Worm (Caenorhabditis elegans) whole organism, L3 larva: ENCODE measurements around the gene che-6.

Experiments
- ZK546.5 ChIP-seq: sonication (generic microtip); optimal IDR thresholded peaks from 2 replicates; lab custom pipeline; 2017; ENCODE audit warnings: missing biosample characterization, missing genetic modification characterization
- aly-2 ChIP-seq: fragments of 150-350 bp; optimal IDR thresholded peaks from 2 replicates; lab custom pipeline; 2014; ENCODE audit warnings: missing biosample characterization, missing genetic modification characterization
- ama-1 ChIP-seq: fragments of 150-350 bp; optimal IDR thresholded peaks from 2 replicates; lab custom pipeline; 2018
- ceh-28 ChIP-seq: fragments of 150-350 bp; optimal IDR thresholded peaks from 2 replicates; lab custom pipeline; 2014; ENCODE audit warnings: missing biosample characterization, missing genetic modification reagents, missing genetic modification characterization
- ceh-82 ChIP-seq: fragments of 150-350 bp; optimal IDR thresholded peaks from 2 replicates; lab custom pipeline; 2014; ENCODE audit warnings: missing biosample characterization, missing genetic modification characterization
- egl-27 ChIP-seq: sonication (generic microtip); optimal IDR thresholded peaks from 4 replicates; lab custom pipeline; 2017; ENCODE audit warnings: missing biosample characterization, missing genetic modification reagents, missing genetic modification characterization
- egl-5 ChIP-seq: fragments of 150-350 bp; optimal IDR thresholded peaks from 2 replicates; lab custom pipeline; 2017; ENCODE audit warnings: missing biosample characterization, missing genetic modification reagents, missing genetic modification characterization, inconsistent platforms
- elt-1 ChIP-seq: fragments of 150-350 bp; optimal IDR thresholded peaks from 2 replicates; lab custom pipeline; 2014; ENCODE audit warnings: missing biosample characterization, missing genetic modification characterization
- elt-2 ChIP-seq: sonication (generic microtip); optimal IDR thresholded peaks from 2 replicates; lab custom pipeline; 2016; ENCODE audit warnings: missing genetic modification reagents, mild to moderate bottlenecking, missing genetic modification characterization, missing compliant biosample characterization
- elt-3 ChIP-seq, 3 experiments: fragments of 150-350 bp in 1 of 3; sonication (generic microtip) in 2 of 3; optimal IDR thresholded peaks; 2 replicates in 2 of 3; 4 replicates in 1 of 3; lab custom pipeline; 2014 to 2017; ENCODE audit warnings: missing biosample characterization in 3 of 3, missing genetic modification characterization in 3 of 3
- fos-1 ChIP-seq: fragments of 150-350 bp; optimal IDR thresholded peaks from 2 replicates; lab custom pipeline; 2014; ENCODE audit warnings: missing biosample characterization, missing genetic modification characterization
- hmg-11 ChIP-seq: sonication (generic microtip); optimal IDR thresholded peaks from 2 replicates; lab custom pipeline; 2016; ENCODE audit warnings: missing genetic modification characterization, missing compliant biosample characterization
- lin-15B ChIP-seq: fragments of 150-350 bp; optimal IDR thresholded peaks from 2 replicates; lab custom pipeline; 2014; ENCODE audit warnings: missing biosample characterization, missing genetic modification characterization
- lin-39 ChIP-seq: fragments of 150-350 bp; optimal IDR thresholded peaks from 2 replicates; lab custom pipeline; 2018; ENCODE audit warnings: missing biosample characterization, missing genetic modification reagents, missing genetic modification characterization
- lsy-12 ChIP-seq: sonication (generic microtip); optimal IDR thresholded peaks from 2 replicates; lab custom pipeline; 2016; ENCODE audit warnings: mild to moderate bottlenecking, missing genetic modification characterization, missing compliant biosample characterization
- mdl-1 ChIP-seq: fragments of 150-350 bp; optimal IDR thresholded peaks from 2 replicates; lab custom pipeline; 2014; ENCODE audit warnings: missing biosample characterization, missing genetic modification characterization
- mml-1 ChIP-seq: fragments of 150-350 bp; sonication (generic microtip); optimal IDR thresholded peaks from 3 replicates; lab custom pipeline; 2014; ENCODE audit warnings: missing biosample characterization, missing genetic modification characterization
- nfya-1 ChIP-seq: sonication (generic microtip); optimal IDR thresholded peaks from 2 replicates; lab custom pipeline; 2017; ENCODE audit warnings: missing genetic modification characterization, mild to moderate bottlenecking, missing compliant biosample characterization, antibody characterized with exemption, moderate library complexity; ENCODE audit not compliant: insufficient read depth
- nhr-12 ChIP-seq: fragments of 150-350 bp; optimal IDR thresholded peaks from 2 replicates; lab custom pipeline; 2014; ENCODE audit warnings: missing biosample characterization, missing genetic modification characterization
- nhr-23 ChIP-seq: fragments of 150-350 bp; optimal IDR thresholded peaks from 2 replicates; lab custom pipeline; 2014; ENCODE audit warnings: missing biosample characterization, missing genetic modification reagents, missing genetic modification characterization
- nhr-237 ChIP-seq: fragments of 150-350 bp; optimal IDR thresholded peaks from 2 replicates; lab custom pipeline; 2014; ENCODE audit warnings: missing biosample characterization, missing genetic modification characterization
- nhr-43 ChIP-seq: sonication (generic microtip); optimal IDR thresholded peaks from 2 replicates; lab custom pipeline; 2016; ENCODE audit warnings: mild to moderate bottlenecking, missing genetic modification characterization, missing compliant biosample characterization; ENCODE audit not compliant: poor library complexity, severe bottlenecking
- nhr-67 ChIP-seq: fragments of 150-350 bp; optimal IDR thresholded peaks from 2 replicates; lab custom pipeline; 2014; ENCODE audit warnings: missing biosample characterization, missing genetic modification characterization
- nhr-76 ChIP-seq: fragments of 150-350 bp; sonication (generic microtip); optimal IDR thresholded peaks from 5 replicates; lab custom pipeline; 2014; ENCODE audit warnings: missing biosample characterization, missing genetic modification characterization
- nhr-77 ChIP-seq: fragments of 150-350 bp; optimal IDR thresholded peaks from 2 replicates; lab custom pipeline; 2014; ENCODE audit warnings: missing biosample characterization, missing genetic modification characterization
- pha-4 ChIP-seq: fragments of 150-350 bp; optimal IDR thresholded peaks from 2 replicates; lab custom pipeline; 2014; ENCODE audit warnings: missing biosample characterization, missing genetic modification reagents, missing genetic modification characterization
- pqm-1 ChIP-seq: fragments of 150-350 bp; optimal IDR thresholded peaks from 2 replicates; lab custom pipeline; 2017; ENCODE audit warnings: missing biosample characterization, missing genetic modification characterization, inconsistent platforms
- skn-1 ChIP-seq: fragments of 150-350 bp; optimal IDR thresholded peaks from 2 replicates; lab custom pipeline; 2014; ENCODE audit warnings: missing biosample characterization, missing genetic modification characterization
- snpc-4 ChIP-seq: fragments of 150-350 bp; optimal IDR thresholded peaks from 2 replicates; lab custom pipeline; 2014; ENCODE audit warnings: missing biosample characterization, missing genetic modification characterization
- tbx-2 ChIP-seq: sonication (generic microtip); optimal IDR thresholded peaks from 2 replicates; lab custom pipeline; 2016; ENCODE audit warnings: mild to moderate bottlenecking, missing genetic modification characterization, missing compliant biosample characterization
- unc-39 ChIP-seq: sonication (generic microtip); optimal IDR thresholded peaks from 4 replicates; lab custom pipeline; 2017; ENCODE audit warnings: missing biosample characterization, missing genetic modification characterization
- unc-62 ChIP-seq: fragments of 150-350 bp; sonication (generic microtip); optimal IDR thresholded peaks from 4 replicates; lab custom pipeline; 2014; ENCODE audit warnings: missing biosample characterization, missing genetic modification reagents, missing genetic modification characterization
- zag-1 ChIP-seq: fragments of 150-350 bp; optimal IDR thresholded peaks from 2 replicates; lab custom pipeline; 2014; ENCODE audit warnings: missing biosample characterization, missing genetic modification characterization
- ztf-11 ChIP-seq: fragments of 150-350 bp; optimal IDR thresholded peaks from 2 replicates; lab custom pipeline; 2014; ENCODE audit warnings: missing biosample characterization, missing genetic modification characterization

che-6 gene

DNA sequence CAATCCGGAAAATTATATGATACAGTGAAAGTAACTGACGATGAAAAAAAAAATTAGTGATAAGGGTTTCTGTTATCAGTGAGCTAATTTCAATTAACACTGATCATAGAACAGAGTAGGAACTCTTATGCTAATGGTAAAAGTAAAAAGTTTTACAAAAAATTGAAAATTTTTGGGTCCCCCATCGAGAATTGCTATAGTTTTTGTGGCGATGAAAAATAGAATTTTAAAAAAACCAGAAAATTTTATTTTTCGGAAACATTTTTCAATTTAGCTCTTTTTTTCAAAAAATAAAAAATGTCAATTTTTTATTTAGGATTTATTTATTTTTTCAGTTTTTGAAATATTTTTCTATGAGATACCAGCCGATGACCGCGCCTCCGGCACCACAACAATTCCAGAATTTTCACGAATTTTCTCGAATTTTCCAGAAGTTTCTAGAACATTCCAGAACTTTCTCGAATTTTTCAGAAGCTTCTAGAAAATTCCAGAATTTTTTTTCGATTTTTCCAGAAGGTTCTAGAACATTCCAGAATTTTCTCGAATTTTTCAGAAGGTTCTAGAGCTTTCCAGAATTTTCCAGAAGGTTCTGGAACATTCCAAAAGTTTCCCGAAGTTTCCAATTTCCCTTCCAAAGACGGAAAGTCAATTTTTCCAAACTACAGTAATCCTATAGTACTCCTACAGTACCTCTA, 2.3 kb upstream of the che-6 start, which contains the start of gene C23H5.8:
C23H5.8 (minus strand) TSS at position 51 of the 695 bp plus-strand sequence.
- TF ChIP-seq nhr-67 (tag; lab: Kevin White, UChicago) (no peak), elt-2 (tag; lab: Kevin White, UChicago) (peak; percentile 54), pqm-1 (peak; percentile 28)

DNA sequence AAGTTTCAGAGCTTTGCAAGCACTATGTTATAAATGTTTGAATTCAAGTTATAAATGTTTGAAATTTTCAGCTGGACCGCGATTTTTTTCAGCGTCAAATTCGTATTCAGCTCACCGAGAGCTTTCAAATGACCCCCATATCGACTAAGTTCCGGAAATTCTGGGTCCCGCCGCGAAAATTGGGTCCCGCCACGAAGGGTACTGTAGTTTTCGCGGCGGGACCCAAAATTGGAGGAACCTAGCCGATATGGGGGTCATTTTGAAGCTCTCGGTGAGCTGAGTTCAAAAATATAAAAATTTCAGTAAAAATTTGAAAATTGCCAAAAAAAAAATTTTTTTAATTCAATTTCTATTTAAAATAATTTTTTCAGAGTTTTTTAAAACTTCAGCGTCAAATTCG, 4.5 kb downstream of the che-6 start:
- TF ChIP-seq nhr-12 (no peak), ceh-82 (tag; lab: Kevin White, UChicago) (no peak), lsy-12 (tag; lab: Kevin White, UChicago) (no peak), snpc-4 (tag; lab: Kevin White, UChicago) (no peak), elt-1 (tag; lab: Kevin White, UChicago) (no peak), egl-27 (tag; lab: Kevin White, UChicago) (no peak), skn-1 (no peak), hmg-11 (no peak), pqm-1 (no peak), unc-62 (no peak), nfya-1 (tag; lab: Kevin White, UChicago) (no peak), zag-1 (no peak), fos-1 (tag; lab: Kevin White, UChicago) (no peak), ZK546.5 (tag; lab: Kevin White, UChicago) (no peak), mdl-1 (tag; lab: Kevin White, UChicago) (no peak), ceh-28 (tag; lab: Kevin White, UChicago) (no peak), ama-1 (lab: Kevin White, UChicago) (no peak), nhr-76 (tag; lab: Kevin White, UChicago) (no peak), nhr-67 (tag; lab: Kevin White, UChicago) (no peak)

DNA sequence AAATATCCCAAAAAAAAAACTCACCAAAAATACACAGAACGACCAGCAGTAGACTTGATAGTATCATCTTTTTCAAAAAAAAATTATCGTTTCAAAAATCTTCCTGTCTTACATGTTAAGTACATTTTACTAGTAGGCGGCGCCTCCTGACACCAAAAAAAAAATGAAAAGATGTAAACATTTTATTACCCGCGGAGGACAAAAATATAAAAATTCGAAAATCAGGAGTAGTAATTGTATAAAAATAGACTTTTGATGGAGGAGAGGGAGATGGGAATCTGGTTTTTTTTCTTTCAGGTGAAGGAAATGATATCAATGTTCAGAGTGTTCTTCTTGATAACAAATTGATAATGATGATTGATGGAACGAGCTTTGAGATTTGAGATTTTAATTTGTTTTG, 8.4 kb downstream of the che-6 start, which contains the start of gene C23H5.15:
C23H5.15 (minus strand) TSS at position 101 of the 400 bp plus-strand sequence.
- TF ChIP-seq elt-3 (tag; optimal IDR thresholded peaks at IDR 0.05; lab: Kevin White, UChicago) (no peak), nhr-43 (tag; lab: Kevin White, UChicago) (no peak), ama-1 (lab: Kevin White, UChicago) (no peak), nhr-12 (no peak), nhr-77 (tag; lab: Kevin White, UChicago) (no peak), mdl-1 (tag; lab: Kevin White, UChicago) (no peak), hmg-11 (no peak), fos-1 (tag; lab: Kevin White, UChicago) (no peak), egl-5 (tag; lab: Kevin White, UChicago) (no peak), pha-4 (tag; lab: Kevin White, UChicago) (no peak), nhr-237 (tag; lab: Kevin White, UChicago) (no peak), nhr-76 (tag; lab: Kevin White, UChicago) (no peak), aly-2 (no peak), unc-39 (tag; lab: Kevin White, UChicago) (no peak), egl-27 (tag; lab: Kevin White, UChicago) (no peak), lin-15B (tag; lab: Kevin White, UChicago) (no peak)

DNA sequence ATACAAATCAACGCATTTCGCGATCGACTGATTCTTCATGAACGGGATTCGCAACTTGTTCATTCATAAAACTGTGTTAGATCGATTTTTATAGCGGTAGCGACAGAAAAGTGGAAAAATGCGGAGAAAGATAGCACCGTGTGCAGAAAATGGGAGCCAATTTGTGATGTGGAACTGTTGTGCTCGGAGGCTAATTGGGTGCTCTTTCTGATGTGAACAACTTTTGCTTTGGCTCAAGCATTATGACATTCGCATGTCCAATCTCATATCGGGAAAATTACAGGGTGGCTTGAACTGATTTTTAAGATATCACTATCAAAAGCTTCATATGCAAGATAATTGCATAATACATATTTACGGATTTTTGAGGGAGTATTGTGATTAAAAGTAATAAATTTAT, 11.4 kb downstream of the che-6 start, which contains the start of gene C23H5.11:
C23H5.11 (minus strand) TSS at position 101 of the 400 bp plus-strand sequence.
- no peak for TF ChIP-seq nhr-76 (tag; lab: Kevin White, UChicago)
- TF ChIP-seq ZK546.5 (tag; lab: Kevin White, UChicago), result no peak
- no peak for TF ChIP-seq pqm-1
- no peak for TF ChIP-seq lin-39 (tag; lab: Kevin White, UChicago)
- TF ChIP-seq unc-62, result no peak
- no peak for TF ChIP-seq skn-1
- TF ChIP-seq nhr-23, result no peak
- no peak for TF ChIP-seq egl-27 (tag; lab: Kevin White, UChicago)
- TF ChIP-seq mml-1 (tag; lab: Kevin White, UChicago), result no peak
- no peak for TF ChIP-seq nhr-67 (tag; lab: Kevin White, UChicago)
- TF ChIP-seq ztf-11, result no peak
- no peak for TF ChIP-seq tbx-2
- no peak for TF ChIP-seq zag-1
- no peak for TF ChIP-seq ceh-82 (tag; lab: Kevin White, UChicago)
